Worm (Caenorhabditis elegans) whole organism, L3 larva: ENCODE measurements around the gene rgs-11.

Experiments
- egl-5 ChIP-seq: fragments of 150-350 bp; optimal IDR thresholded peaks from 2 replicates; lab custom pipeline; 2017; ENCODE audit warnings: missing biosample characterization, missing genetic modification reagents, missing genetic modification characterization, inconsistent platforms
- nfya-1 ChIP-seq: sonication (generic microtip); optimal IDR thresholded peaks from 2 replicates; lab custom pipeline; 2017; ENCODE audit warnings: missing genetic modification characterization, mild to moderate bottlenecking, missing compliant biosample characterization, antibody characterized with exemption, moderate library complexity; ENCODE audit not compliant: insufficient read depth
- nhr-25 ChIP-seq: sonication (generic microtip); optimal IDR thresholded peaks from 2 replicates; lab custom pipeline; 2017; ENCODE audit warnings: missing biosample characterization, missing genetic modification characterization
- nhr-77 ChIP-seq: fragments of 150-350 bp; optimal IDR thresholded peaks from 2 replicates; lab custom pipeline; 2014; ENCODE audit warnings: missing biosample characterization, missing genetic modification characterization
- pha-4 ChIP-seq: fragments of 150-350 bp; optimal IDR thresholded peaks from 2 replicates; lab custom pipeline; 2014; ENCODE audit warnings: missing biosample characterization, missing genetic modification reagents, missing genetic modification characterization
- pqm-1 ChIP-seq: fragments of 150-350 bp; optimal IDR thresholded peaks from 2 replicates; lab custom pipeline; 2017; ENCODE audit warnings: missing biosample characterization, missing genetic modification characterization, inconsistent platforms
- sea-2 ChIP-seq: fragments of 150-350 bp; sonication (generic microtip); optimal IDR thresholded peaks from 4 replicates; lab custom pipeline; 2014; ENCODE audit warnings: missing biosample characterization, missing genetic modification reagents, missing genetic modification characterization
- snpc-4 ChIP-seq: fragments of 150-350 bp; optimal IDR thresholded peaks from 2 replicates; lab custom pipeline; 2014; ENCODE audit warnings: missing biosample characterization, missing genetic modification characterization
- unc-62 ChIP-seq: fragments of 150-350 bp; sonication (generic microtip); optimal IDR thresholded peaks from 4 replicates; lab custom pipeline; 2014; ENCODE audit warnings: missing biosample characterization, missing genetic modification reagents, missing genetic modification characterization

ce11 chrX:15003891-15004550 is 39.7 kb downstream of the rgs-11 start, which contains the start of gene slc-25A18.1:
- no peak for TF ChIP-seq pqm-1 (tag; lab: Kevin White, UChicago)
- TF ChIP-seq nhr-25 (tag; lab: Kevin White, UChicago): no peak
- no peak for TF ChIP-seq egl-5
- TF ChIP-seq pha-4 (tag; lab: Kevin White, UChicago): no peak
- TF ChIP-seq sea-2 (GFP tag; lab: Kevin White, UChicago): no peak
- TF ChIP-seq unc-62: no peak
- TF ChIP-seq snpc-4: no peak
- no peak for TF ChIP-seq nfya-1 (tag; lab: Kevin White, UChicago)
- TF ChIP-seq nhr-77 (tag; lab: Kevin White, UChicago): no peak
